Fruit fly (Drosophila melanogaster): ENCODE results near the gene CG32228.
A peak's percentile ranks its signal among the peaks of the same experiment; 100 is the strongest.

The CG32228 gene

dm6 chr3L:20296797-20297196, 31.2 kb downstream of the CG32228 start, which contains the start of gene FRG1:
Gene FRG1, minus strand, starts transcription at chr3L:20296971.
- no peak for TF ChIP-seq CG34406 (GFP tag; optimal IDR thresholded peaks at IDR 0.05)
- no peak for TF ChIP-seq Hr4 (GFP tag; optimal IDR thresholded peaks at IDR 0.05)
- no peak for TF ChIP-seq salr (GFP tag; optimal IDR thresholded peaks at IDR 0.05)
- TF ChIP-seq CG32006 (GFP tag; optimal IDR thresholded peaks at IDR 0.05) = no peak
- TF ChIP-seq CG8119 (GFP tag; IDR thresholded peaks at IDR 0.05) = no peak
- TF ChIP-seq CG16779 (tag; optimal IDR thresholded peaks at IDR 0.05) = no peak
- no peak for TF ChIP-seq ss (GFP tag; optimal IDR thresholded peaks at IDR 0.05)
- TF ChIP-seq Lpt (GFP tag; optimal IDR thresholded peaks at IDR 0.05) = no peak
- no peak for TF ChIP-seq CG10669 (GFP tag; optimal IDR thresholded peaks at IDR 0.05)
- no peak for TF ChIP-seq CG9139 (GFP tag; optimal IDR thresholded peaks at IDR 0.05)
- TF ChIP-seq CG1621 (tag; optimal IDR thresholded peaks at IDR 0.05) = no peak
- no peak for TF ChIP-seq CG3919 (GFP tag; optimal IDR thresholded peaks at IDR 0.05)
- TF ChIP-seq topi (GFP tag; optimal IDR thresholded peaks at IDR 0.05) = no peak
- no peak for TF ChIP-seq CG11902 (GFP tag; optimal IDR thresholded peaks at IDR 0.05)
- no peak for TF ChIP-seq CG8319 (GFP tag; optimal IDR thresholded peaks at IDR 0.05)
- no peak for TF ChIP-seq CG6808 (GFP tag; optimal IDR thresholded peaks at IDR 0.05)

- no peak for TF ChIP-seq CG8632 (GFP tag; optimal IDR thresholded peaks at IDR 0.05)
- TF ChIP-seq Ets96B (tag; optimal IDR thresholded peaks at IDR 0.05) = no peak
- no peak for TF ChIP-seq cyc (GFP tag; optimal IDR thresholded peaks at IDR 0.05)
- TF ChIP-seq fd59A (GFP tag; optimal IDR thresholded peaks at IDR 0.05) = no peak
- no peak for TF ChIP-seq CG8319 (GFP tag; optimal IDR thresholded peaks at IDR 0.05)
- TF ChIP-seq Gug (GFP tag; IDR thresholded peaks at IDR 0.05) = no peak
- no peak for TF ChIP-seq CG6854 (GFP tag; optimal IDR thresholded peaks at IDR 0.05)
- no peak for TF ChIP-seq achi (GFP tag; optimal IDR thresholded peaks at IDR 0.05)
These were observed 33.5 kb downstream of the CG32228 start, which contains the start of gene SCCRO4 for dm6 chr3L:20299110-20299509. Gene SCCRO4, plus strand, starts transcription at chr3L:20299410.

dm6 chr3L:20302081-20302630, 36.5 kb downstream of the CG32228 start, which contains the start of gene Pex23:
Gene Pex23, minus strand, starts transcription at chr3L:20302141.
- peak; percentile 81 for TF ChIP-seq Hr39 (GFP tag; optimal IDR thresholded peaks at IDR 0.05)
- peak; percentile 70; the same call in 1 of the 2 replicates for TF ChIP-seq Gug (GFP tag; IDR thresholded peaks at IDR 0.05)
- peak; percentile 84 for TF ChIP-seq esn (GFP tag; optimal IDR thresholded peaks at IDR 0.05)
- TF ChIP-seq Ets96B (tag; optimal IDR thresholded peaks at IDR 0.05) = peak; percentile 50
- peak; percentile 15 for TF ChIP-seq CG8319 (GFP tag; optimal IDR thresholded peaks at IDR 0.05)
- TF ChIP-seq CG7368 (GFP tag; optimal IDR thresholded peaks at IDR 0.05) = peak; percentile 36
- TF ChIP-seq ss (GFP tag; optimal IDR thresholded peaks at IDR 0.05) = no peak
- peak; percentile 69 for TF ChIP-seq CG11902 (GFP tag; optimal IDR thresholded peaks at IDR 0.05)
- TF ChIP-seq cyc (GFP tag; optimal IDR thresholded peaks at IDR 0.05) = peak; percentile 82
- no peak for TF ChIP-seq Eip75B (GFP tag; optimal IDR thresholded peaks at IDR 0.05)
- TF ChIP-seq Lpt (GFP tag; optimal IDR thresholded peaks at IDR 0.05) = peak; percentile 37
- peak; percentile 42 for TF ChIP-seq CG11762 (GFP tag; optimal IDR thresholded peaks at IDR 0.05; ENCODE audit: insufficient read depth)
- peak; percentile 80 for TF ChIP-seq eg (GFP tag; IDR thresholded peaks at IDR 0.05)
- TF ChIP-seq CG3919 (GFP tag; optimal IDR thresholded peaks at IDR 0.05) = peak; percentile 72
- no peak for TF ChIP-seq CG9139 (GFP tag; optimal IDR thresholded peaks at IDR 0.05)
- TF ChIP-seq Eip93F (GFP tag; optimal IDR thresholded peaks at IDR 0.05) = peak; percentile 9
- TF ChIP-seq fkh (GFP tag; optimal IDR thresholded peaks at IDR 0.05) = no peak
- peak; percentile 76 for TF ChIP-seq CG6163 (GFP tag; IDR thresholded peaks at IDR 0.05)
- TF ChIP-seq topi (GFP tag; optimal IDR thresholded peaks at IDR 0.05) = peak; percentile 74
- TF ChIP-seq dsx (GFP tag; optimal IDR thresholded peaks at IDR 0.05; ENCODE audit: poor library complexity, severe bottlenecking) = no peak
- peak; percentile 70 for TF ChIP-seq CG3032 (tag; optimal IDR thresholded peaks at IDR 0.05)
- TF ChIP-seq CG6276 (GFP tag; optimal IDR thresholded peaks at IDR 0.05) = no peak
- TF ChIP-seq CG31627 (GFP tag; optimal IDR thresholded peaks at IDR 0.05) = peak; percentile 80
- peak; percentile 83 for TF ChIP-seq CG10631 (GFP tag; optimal IDR thresholded peaks at IDR 0.05)
- TF ChIP-seq vri (GFP tag; optimal IDR thresholded peaks at IDR 0.05) = no peak
- no peak for TF ChIP-seq svp (GFP tag)
- TF ChIP-seq CG6792 (GFP tag; optimal IDR thresholded peaks at IDR 0.05) = peak; percentile 46
- 0 out of 2 replicates have a peak, but pooled peaks have one; percentile 46 for TF ChIP-seq CG15336 (GFP tag; IDR thresholded peaks at IDR 0.05)
- TF ChIP-seq CG34406 (GFP tag; optimal IDR thresholded peaks at IDR 0.05) = no peak
- no peak for TF ChIP-seq CG6808 (GFP tag; optimal IDR thresholded peaks at IDR 0.05)
- peak; percentile 62 for TF ChIP-seq Sox102F (GFP tag; optimal IDR thresholded peaks at IDR 0.05)
- TF ChIP-seq Hr4 (GFP tag; optimal IDR thresholded peaks at IDR 0.05) = no peak
- TF ChIP-seq fd59A (GFP tag; optimal IDR thresholded peaks at IDR 0.05) = no peak
- TF ChIP-seq Met (GFP tag; optimal IDR thresholded peaks at IDR 0.05) = no peak
- TF ChIP-seq lz (GFP tag; optimal IDR thresholded peaks at IDR 0.05) = peak; percentile 79
- TF ChIP-seq CG8632 (GFP tag; optimal IDR thresholded peaks at IDR 0.05) = peak; percentile 59
- TF ChIP-seq CG4318 (GFP tag; optimal IDR thresholded peaks at IDR 0.05) = no peak
